Fruit fly (Drosophila melanogaster): ENCODE data around the gene tgo.

tgo gene

DNA sequence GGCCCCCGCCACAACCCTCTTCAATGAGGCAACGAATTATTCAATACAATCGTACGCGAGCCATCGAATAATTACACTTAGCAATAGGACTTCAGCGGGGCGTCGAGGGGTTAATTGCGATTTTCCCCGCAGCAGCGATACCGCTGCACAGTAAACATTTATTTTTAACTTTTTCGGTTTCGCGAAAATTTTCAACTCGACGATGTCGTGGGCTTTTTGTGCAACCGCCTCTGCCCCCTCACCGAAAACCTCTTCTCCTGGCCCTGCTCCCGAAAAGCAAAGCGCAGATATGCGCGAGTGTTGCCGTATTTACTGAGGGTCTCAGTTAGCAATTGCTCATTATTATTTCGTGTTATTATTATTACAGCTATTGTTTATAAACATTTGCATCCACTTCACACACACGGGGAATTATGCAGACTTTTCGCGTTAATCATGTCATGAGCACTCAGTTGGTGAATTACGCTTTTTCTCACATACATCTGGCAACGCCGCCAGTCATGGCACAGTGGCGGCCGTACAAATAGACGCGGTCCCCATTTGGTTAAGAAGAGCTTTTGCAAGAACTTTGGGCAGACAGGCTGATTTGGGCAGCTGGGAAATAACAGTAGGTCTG lies 5.9 kb downstream of the tgo start (continued):
- TF ChIP-seq CG6689 (GFP tag; IDR thresholded peaks at IDR 0.05) (peak; percentile 49), CG14965 (GFP tag; optimal IDR thresholded peaks at IDR 0.05; ENCODE audit: borderline replicate concordance) (no peak), repo (GFP tag; optimal IDR thresholded peaks at IDR 0.05) (no peak), CG13624 (GFP tag; optimal IDR thresholded peaks at IDR 0.05) (peak; percentile 80), ATbp (GFP tag; optimal IDR thresholded peaks at IDR 0.05) (no peak), BtbVII (GFP tag; optimal IDR thresholded peaks at IDR 0.05) (peak; percentile 8), CG1233 (GFP tag; optimal IDR thresholded peaks at IDR 0.05) (peak; percentile 10), CG30403 (GFP tag; optimal IDR thresholded peaks at IDR 0.05) (peak; percentile 50), zen2 (GFP tag; IDR thresholded peaks at IDR 0.05; ENCODE audit: partially characterized antibody) (no peak), CG13894 (tag; optimal IDR thresholded peaks at IDR 0.05) (no peak), cwo (GFP tag; optimal IDR thresholded peaks at IDR 0.05) (peak; percentile 63), Sry-δ (GFP tag; optimal IDR thresholded peaks at IDR 0.05) (peak; percentile 26), vnd (GFP tag; IDR thresholded peaks at IDR 0.05; ENCODE audit: partially characterized antibody) (no peak), bcd (GFP tag; optimal IDR thresholded peaks at IDR 0.05) (no peak), sens-2 (GFP tag; IDR thresholded peaks at IDR 0.05) (no peak; the same call in 1 of the 2 replicates), CG8359 (GFP tag; optimal IDR thresholded peaks at IDR 0.05; ENCODE audit: borderline replicate concordance) (no peak), Ada2b (GFP tag; IDR thresholded peaks at IDR 0.05) (0 out of 2 replicates have a peak, but pooled peaks have one; percentile 31), CG11696 (GFP tag; IDR thresholded peaks at IDR 0.05) (peak; percentile 97), CG18599 (GFP tag; optimal IDR thresholded peaks at IDR 0.05) (no peak), wek (GFP tag; optimal IDR thresholded peaks at IDR 0.05) (no peak), eyg (GFP tag; optimal IDR thresholded peaks at IDR 0.05) (no peak), CG7928 (GFP tag; optimal IDR thresholded peaks at IDR 0.05) (peak; percentile 4), CG9817 (tag; optimal IDR thresholded peaks at IDR 0.05) (peak; percentile 28), YL-1 (GFP tag; optimal IDR thresholded peaks at IDR 0.05) (peak; percentile 89), zfh2 (GFP tag; optimal IDR thresholded peaks at IDR 0.05) (peak; percentile 55), Tbp (GFP tag; optimal IDR thresholded peaks at IDR 0.05) (no peak), ems (GFP tag; optimal IDR thresholded peaks at IDR 0.05) (peak; percentile 46), Vsx1 (GFP tag; optimal IDR thresholded peaks at IDR 0.05) (no peak), CG12769 (tag; optimal IDR thresholded peaks at IDR 0.05) (no peak), Gug (GFP tag; IDR thresholded peaks at IDR 0.05) (peak; percentile 31; the same call in 1 of the 4 replicates), lilli (GFP tag; optimal IDR thresholded peaks at IDR 0.05) (peak; percentile 82), CG14050 (GFP tag; IDR thresholded peaks at IDR 0.05) (no peak), Xbp1 (GFP tag; optimal IDR thresholded peaks at IDR 0.05) (peak; percentile 62), H15 (GFP tag; IDR thresholded peaks at IDR 0.05) (0 out of 3 replicates have a peak, but pooled peaks have one; percentile 37), CG4820 (GFP tag; optimal IDR thresholded peaks at IDR 0.05) (peak; percentile 3), Doc2 (GFP tag; IDR thresholded peaks at IDR 0.05) (no peak), stwl (tag; optimal IDR thresholded peaks at IDR 0.05) (peak; percentile 50), amos (GFP tag; IDR thresholded peaks at IDR 0.05; ENCODE audit: partially characterized antibody) (no peak), CG9876 (GFP tag; optimal IDR thresholded peaks at IDR 0.05) (peak; percentile 56), CG12299 (tag; optimal IDR thresholded peaks at IDR 0.05) (no peak), Meics (GFP tag; optimal IDR thresholded peaks at IDR 0.05) (no peak), bab2 (GFP tag; optimal IDR thresholded peaks at IDR 0.05) (peak; percentile 38), E2f2 (GFP tag; IDR thresholded peaks at IDR 0.05) (peak; percentile 35; the same call in 1 of the 2 replicates), Doc3 (GFP tag; IDR thresholded peaks at IDR 0.05; ENCODE audit: partially characterized antibody) (no peak), CG8388 (GFP tag; optimal IDR thresholded peaks at IDR 0.05) (no peak), org-1 (GFP tag; optimal IDR thresholded peaks at IDR 0.05) (no peak), CG1602 (GFP tag; optimal IDR thresholded peaks at IDR 0.05) (no peak), Ets97D (GFP tag; optimal IDR thresholded peaks at IDR 0.05) (peak; percentile 45), gro (GFP tag; optimal IDR thresholded peaks at IDR 0.05) (peak; percentile 67), CTCF (GFP tag; optimal IDR thresholded peaks at IDR 0.05) (peak; percentile 49)

Measured in whole organism, embryonic.